Fruit fly (Drosophila melanogaster): ENCODE measurements around the gene Hsp26.

Hsp26 gene

dm6 chr3L:9422636-9423419, 45.6 kb upstream of the Hsp26 start, which contains the start of gene aay (continued):
- 0 out of 3 replicates have a peak, but pooled peaks have one; percentile 37 for TF ChIP-seq HLH4C (GFP tag; IDR thresholded peaks at IDR 0.05; ENCODE audit: partially characterized antibody)
- TF ChIP-seq CG1529 (GFP tag; optimal IDR thresholded peaks at IDR 0.05) = peak; percentile 99
- TF ChIP-seq MTF-1 (GFP tag; optimal IDR thresholded peaks at IDR 0.05; ENCODE audit: borderline replicate concordance) = peak; percentile 95
- TF ChIP-seq CG7745 (tag; optimal IDR thresholded peaks at IDR 0.05) = peak; percentile 88
- peak; percentile 97 for TF ChIP-seq CHES-1-like (GFP tag; optimal IDR thresholded peaks at IDR 0.05)
- peak; percentile 97 for TF ChIP-seq pb (GFP tag; optimal IDR thresholded peaks at IDR 0.05)
- no peak for TF ChIP-seq tna (GFP tag; IDR thresholded peaks at IDR 0.05; ENCODE audit: partially characterized antibody)
- peak; percentile 99 for TF ChIP-seq ATbp (GFP tag; optimal IDR thresholded peaks at IDR 0.05)
- peak in 1 of 3 experiments; percentile 99 for TF ChIP-seq Stat92E (GFP tag; optimal IDR thresholded peaks at IDR 0.05)
- peak; percentile 98 for TF ChIP-seq fd102C (GFP tag; optimal IDR thresholded peaks at IDR 0.05)
- peak; percentile 98 for TF ChIP-seq slp2 (GFP tag; optimal IDR thresholded peaks at IDR 0.05)
- peak; percentile 100 for TF ChIP-seq CG9727 (GFP tag; optimal IDR thresholded peaks at IDR 0.05)
- peak in 1 of 2 experiments; percentile 96 for TF ChIP-seq Hr78 (GFP tag; optimal IDR thresholded peaks at IDR 0.05)
- TF ChIP-seq ERR (GFP tag; optimal IDR thresholded peaks at IDR 0.05) = peak; percentile 96
- peak; percentile 97 for TF ChIP-seq CG7987 (GFP tag; optimal IDR thresholded peaks at IDR 0.05)
- TF ChIP-seq nmo (GFP tag; optimal IDR thresholded peaks at IDR 0.05) = peak; percentile 99
- peak; percentile 99 for TF ChIP-seq Xbp1 (GFP tag; optimal IDR thresholded peaks at IDR 0.05)
- no peak for TF ChIP-seq Hr39 (optimal IDR thresholded peaks at IDR 0.05)
- TF ChIP-seq knrl (GFP tag; IDR thresholded peaks at IDR 0.05; ENCODE audit: partially characterized antibody) = no peak; the same call in 2 of the 3 replicates
- peak; percentile 97 for TF ChIP-seq kah (GFP tag; optimal IDR thresholded peaks at IDR 0.05)
- peak; percentile 98 for TF ChIP-seq CG14441 (GFP tag; IDR thresholded peaks at IDR 0.05)
- TF ChIP-seq fd96Cb (tag; optimal IDR thresholded peaks at IDR 0.05) = peak; percentile 99
- TF ChIP-seq caup (GFP tag; optimal IDR thresholded peaks at IDR 0.05; ENCODE audit: severe bottlenecking) = peak; percentile 99
- peak; percentile 90 for TF ChIP-seq CG43689 (GFP tag; IDR thresholded peaks at IDR 0.05)
- TF ChIP-seq gcm (GFP tag; optimal IDR thresholded peaks at IDR 0.05) = peak; percentile 100
- peak; percentile 88 for TF ChIP-seq CG15073 (GFP tag; optimal IDR thresholded peaks at IDR 0.05)
- peak; percentile 94 for TF ChIP-seq Doc2 (GFP tag; IDR thresholded peaks at IDR 0.05)
- no peak for TF ChIP-seq CG7963 (GFP tag; IDR thresholded peaks at IDR 0.05; ENCODE audit: partially characterized antibody)
- TF ChIP-seq Max (GFP tag; optimal IDR thresholded peaks at IDR 0.05) = peak; percentile 99
- TF ChIP-seq CG2202 (tag; optimal IDR thresholded peaks at IDR 0.05) = peak; percentile 99
- TF ChIP-seq vnd (GFP tag; IDR thresholded peaks at IDR 0.05; ENCODE audit: partially characterized antibody) = no peak
- TF ChIP-seq vvl (GFP tag; IDR thresholded peaks at IDR 0.05) = peak; percentile 99
- peak; percentile 98 for TF ChIP-seq CG18764 (GFP tag; optimal IDR thresholded peaks at IDR 0.05)
- TF ChIP-seq sd (tag; optimal IDR thresholded peaks at IDR 0.05) = peak; percentile 96
- peak; percentile 96 for TF ChIP-seq peb (GFP tag; IDR thresholded peaks at IDR 0.05)
- TF ChIP-seq jigr1 (GFP tag; IDR thresholded peaks at IDR 0.05) = peak; percentile 95
- peak; percentile 97 for TF ChIP-seq YL-1 (GFP tag; optimal IDR thresholded peaks at IDR 0.05)
- peak; percentile 97 for TF ChIP-seq CG11093 (GFP tag; IDR thresholded peaks at IDR 0.05)
- TF ChIP-seq tap (tag; optimal IDR thresholded peaks at IDR 0.05) = peak; percentile 99
- TF ChIP-seq sqz (GFP tag; optimal IDR thresholded peaks at IDR 0.05) = peak; percentile 98
- no peak for TF ChIP-seq hb (GFP tag; IDR thresholded peaks at IDR 0.05; ENCODE audit: partially characterized antibody)
- TF ChIP-seq en (GFP tag; optimal IDR thresholded peaks at IDR 0.05) = peak; percentile 94
- TF ChIP-seq CG15269 (tag; optimal IDR thresholded peaks at IDR 0.05) = peak; percentile 99
- peak in 1 of 2 experiments; percentile 100 for TF ChIP-seq Eip74EF (GFP tag; optimal IDR thresholded peaks at IDR 0.05)
- peak; percentile 96 for TF ChIP-seq zfh2 (GFP tag; optimal IDR thresholded peaks at IDR 0.05)
- no peak for TF ChIP-seq sc (optimal IDR thresholded peaks at IDR 0.05)
- TF ChIP-seq sc (GFP tag; optimal IDR thresholded peaks at IDR 0.05) = peak; percentile 98
